Fruit fly (Drosophila melanogaster) whole organism, embryonic: Measurements from ENCODE around the gene CG12206.

ENCODE experiments used
- ATbp ChIP-seq: fragments of 200-800 bp; sonication (Bioruptor generic); optimal IDR thresholded peaks from 2 replicates; lab custom pipeline; 2017; ENCODE audit warnings: missing biosample characterization, mild to moderate bottlenecking, missing genetic modification characterization, missing genetic modification reagents
- Ada2b ChIP-seq: fragments of 200-800 bp; sonication (Bioruptor generic); IDR thresholded peaks from 2 replicates; pipeline ENCODE4 v1.3.6; 2022; ENCODE audit warnings: missing biosample characterization, missing genetic modification characterization
- Adf1 ChIP-seq: fragments of 200-800 bp; sonication (Bioruptor generic); IDR thresholded peaks from 2 replicates; pipeline ENCODE4 v1.3.6; 2022; ENCODE audit warnings: missing biosample characterization, missing genetic modification characterization
- Antp ChIP-seq: fragments of 200-800 bp; sonication (Bioruptor generic); optimal IDR thresholded peaks from 3 replicates; lab custom pipeline; 2016; ENCODE audit warnings: missing biosample characterization, missing genetic modification characterization
- Asciz ChIP-seq: fragments of 200-800 bp; sonication (Bioruptor generic); optimal IDR thresholded peaks from 2 replicates; lab custom pipeline; 2017; ENCODE audit warnings: missing biosample characterization, mild to moderate bottlenecking, missing genetic modification characterization, missing genetic modification reagents
- Atf3 ChIP-seq: fragments of 200-800 bp; sonication (Bioruptor generic); optimal IDR thresholded peaks from 3 replicates; lab custom pipeline; 2016; ENCODE audit warnings: missing biosample characterization, missing genetic modification characterization
- Atf6 ChIP-seq: fragments of 200-800 bp; sonication (Bioruptor generic); IDR thresholded peaks from 2 replicates; pipeline ENCODE4 v1.3.6; 2022; ENCODE audit warnings: missing biosample characterization, missing genetic modification characterization
- Bteb2 ChIP-seq: fragments of 200-800 bp; sonication (Bioruptor generic); optimal IDR thresholded peaks from 2 replicates; lab custom pipeline; 2016; ENCODE audit warnings: missing biosample characterization, missing genetic modification characterization
- CG10979 ChIP-seq: fragments of 200-800 bp; sonication (Bioruptor generic); optimal IDR thresholded peaks from 2 replicates; lab custom pipeline; 2018; ENCODE audit warnings: missing biosample characterization, mild to moderate bottlenecking, missing genetic modification characterization, moderate library complexity
- CG11504 ChIP-seq: fragments of 200-800 bp; sonication (Bioruptor generic); optimal IDR thresholded peaks from 3 replicates; lab custom pipeline; 2019; ENCODE audit warnings: missing biosample characterization, mild to moderate bottlenecking, missing genetic modification characterization, moderate library complexity
- CG11696 ChIP-seq: fragments of 200-800 bp; sonication (Bioruptor generic); IDR thresholded peaks from 2 replicates; pipeline ENCODE4 v1.3.6; 2022; ENCODE audit warnings: missing biosample characterization, missing genetic modification characterization
- CG14667 ChIP-seq: fragments of 200-800 bp; sonication (Bioruptor generic); IDR thresholded peaks from 2 replicates; pipeline ENCODE4 v1.3.6; 2022; ENCODE audit warnings: missing biosample characterization, missing genetic modification characterization
- CG14710 ChIP-seq: fragments of 200-800 bp; sonication (Bioruptor generic); optimal IDR thresholded peaks from 3 replicates; lab custom pipeline; 2019; ENCODE audit warnings: missing biosample characterization, mild to moderate bottlenecking, missing genetic modification characterization, moderate library complexity
- CG16779 ChIP-seq: fragments of 200-800 bp; sonication (Bioruptor generic); IDR thresholded peaks from 2 replicates; pipeline ENCODE4 v1.3.6; 2022; ENCODE audit warnings: missing biosample characterization, missing genetic modification characterization
- CG3407 ChIP-seq: fragments of 200-800 bp; sonication (Bioruptor generic); optimal IDR thresholded peaks from 2 replicates; lab custom pipeline; 2018; ENCODE audit warnings: missing biosample characterization, mild to moderate bottlenecking, missing genetic modification characterization
- CG3995 ChIP-seq: fragments of 200-800 bp; sonication (Bioruptor generic); optimal IDR thresholded peaks from 3 replicates; lab custom pipeline; 2016; ENCODE audit warnings: missing biosample characterization, missing genetic modification characterization
- CG4360 ChIP-seq: fragments of 200-800 bp; sonication (Bioruptor generic); IDR thresholded peaks from 2 replicates; pipeline ENCODE4 v1.3.6; 2022; ENCODE audit warnings: missing biosample characterization, missing genetic modification characterization
- CG4707 ChIP-seq: fragments of 200-800 bp; sonication (Bioruptor generic); optimal IDR thresholded peaks from 2 replicates; lab custom pipeline; 2018; ENCODE audit warnings: missing biosample characterization, mild to moderate bottlenecking, missing genetic modification characterization, moderate library complexity
- CG5953 ChIP-seq: fragments of 200-800 bp; sonication (Bioruptor generic); IDR thresholded peaks from 2 replicates; pipeline ENCODE4 v1.3.6; 2022; ENCODE audit warnings: missing biosample characterization, missing genetic modification characterization
- CG6254 ChIP-seq: fragments of 200-800 bp; sonication (Bioruptor generic); optimal IDR thresholded peaks from 3 replicates; lab custom pipeline; 2017; ENCODE audit warnings: mild to moderate bottlenecking, missing biosample characterization, missing genetic modification reagents, missing genetic modification characterization
- CG6854 ChIP-seq: fragments of 200-800 bp; sonication (Bioruptor generic); optimal IDR thresholded peaks from 3 replicates; lab custom pipeline; 2017; ENCODE audit warnings: missing biosample characterization, mild to moderate bottlenecking, missing genetic modification characterization
- CG7745 ChIP-seq: fragments of 200-800 bp; sonication (Bioruptor generic); optimal IDR thresholded peaks from 2 replicates; lab custom pipeline; 2018; ENCODE audit warnings: missing biosample characterization, mild to moderate bottlenecking, missing genetic modification characterization, moderate library complexity
- CG8359 ChIP-seq: fragments of 200-800 bp; sonication (Bioruptor generic); optimal IDR thresholded peaks from 2 replicates; lab custom pipeline; 2017; ENCODE audit warnings: missing biosample characterization, mild to moderate bottlenecking, missing genetic modification characterization, borderline replicate concordance
- E2f1 ChIP-seq: fragments of 200-800 bp; sonication (Bioruptor generic); IDR thresholded peaks from 2 replicates; pipeline ENCODE4 v1.3.6; 2022; ENCODE audit warnings: missing biosample characterization, missing genetic modification characterization
- Hr78 ChIP-seq, 2 experiments: fragments of 200-800 bp in 1 of 2; fragments of >200 bp in 1 of 2; sonication (Bioruptor generic) in 1 of 2; optimal IDR thresholded peaks; 2 replicates each; lab custom pipeline; 2017 to 2019; ENCODE audit warnings: missing biosample characterization in 2 of 2, missing genetic modification characterization in 2 of 2, mild to moderate bottlenecking in 1 of 2, moderate library complexity in 1 of 2
- Kr ChIP-seq: fragments of 200-800 bp; sonication (Bioruptor generic); optimal IDR thresholded peaks from 2 replicates; lab custom pipeline; 2017; ENCODE audit warnings: missing biosample characterization, mild to moderate bottlenecking, missing genetic modification characterization
- Lpt ChIP-seq: fragments of >200 bp; optimal IDR thresholded peaks from 2 replicates; lab custom pipeline; 2018; ENCODE audit warnings: missing biosample characterization, missing genetic modification characterization
- Nf-YB ChIP-seq: fragments of 200-800 bp; sonication (Bioruptor generic); optimal IDR thresholded peaks from 3 replicates; lab custom pipeline; 2019; ENCODE audit warnings: missing biosample characterization, mild to moderate bottlenecking, missing genetic modification characterization, moderate library complexity
- Pdp1 ChIP-seq, 2 experiments: fragments of 200-800 bp; sonication (Bioruptor generic); optimal IDR thresholded peaks; 3 replicates each; lab custom pipeline; 2016; ENCODE audit warnings: missing biosample characterization in 2 of 2, missing genetic modification characterization in 2 of 2, mild to moderate bottlenecking in 1 of 2, moderate library complexity in 1 of 2
- Usf ChIP-seq: fragments of 200-800 bp; sonication (Bioruptor generic); optimal IDR thresholded peaks from 2 replicates; lab custom pipeline; 2017; ENCODE audit warnings: missing genotype, missing biosample characterization, missing genetic modification characterization
- ab ChIP-seq: fragments of 200-800 bp; sonication (Bioruptor generic); optimal IDR thresholded peaks from 2 replicates; lab custom pipeline; 2016; ENCODE audit warnings: missing biosample characterization, missing genetic modification characterization
- aop ChIP-seq: fragments of 200-800 bp; sonication (Bioruptor generic); IDR thresholded peaks from 2 replicates; pipeline ENCODE4 v1.3.6; 2022; ENCODE audit warnings: missing biosample characterization, missing genetic modification characterization
- chinmo ChIP-seq: fragments of 200-800 bp; sonication (Bioruptor generic); IDR thresholded peaks from 4 replicates; pipeline ENCODE4 v1.3.6; 2022; ENCODE audit warnings: missing biosample characterization, missing genetic modification characterization; ENCODE audit not compliant: partially characterized antibody
- chm ChIP-seq: fragments of 200-800 bp; sonication (Bioruptor generic); IDR thresholded peaks from 2 replicates; pipeline ENCODE4 v1.3.6; 2022; ENCODE audit warnings: missing biosample characterization, missing genetic modification characterization
- croc ChIP-seq: fragments of 200-800 bp; sonication (Bioruptor generic); conservative IDR thresholded peaks from 3 replicates; pipeline ENCODE4 v1.3.6; 2022; ENCODE audit warnings: missing biosample characterization, missing genetic modification characterization
- dm ChIP-seq: fragments of 200-800 bp; sonication (Bioruptor generic); optimal IDR thresholded peaks from 3 replicates; lab custom pipeline; 2016; ENCODE audit warnings: missing biosample characterization, missing genetic modification characterization
- exex ChIP-seq: fragments of 200-800 bp; sonication (Bioruptor generic); optimal IDR thresholded peaks from 4 replicates; lab custom pipeline; 2018; ENCODE audit warnings: missing biosample characterization, mild to moderate bottlenecking, missing genetic modification characterization, moderate library complexity
- fd102C ChIP-seq: fragments of 200-800 bp; sonication (Bioruptor generic); optimal IDR thresholded peaks from 2 replicates; lab custom pipeline; 2018; ENCODE audit warnings: missing biosample characterization, mild to moderate bottlenecking, missing genetic modification characterization, moderate library complexity
- fu2 ChIP-seq: fragments of 200-800 bp; sonication (Bioruptor generic); optimal IDR thresholded peaks from 2 replicates; lab custom pipeline; 2016; ENCODE audit warnings: missing biosample characterization, missing genetic modification characterization
- gce ChIP-seq: fragments of 200-800 bp; sonication (Bioruptor generic); IDR thresholded peaks from 3 replicates; pipeline ENCODE4 v1.3.6; 2022; ENCODE audit warnings: missing biosample characterization, missing genetic modification characterization
- gcm2 ChIP-seq: fragments of 200-800 bp; sonication (Bioruptor generic); optimal IDR thresholded peaks from 2 replicates; lab custom pipeline; 2016; ENCODE audit warnings: missing biosample characterization, missing genetic modification characterization
- gfzf ChIP-seq: fragments of 200-800 bp; sonication (Bioruptor generic); optimal IDR thresholded peaks from 2 replicates; lab custom pipeline; 2016; ENCODE audit warnings: missing biosample characterization, mild to moderate bottlenecking, missing genetic modification characterization, moderate library complexity
- h ChIP-seq: fragments of >200 bp; optimal IDR thresholded peaks from 2 replicates; lab custom pipeline; 2017
- ind ChIP-seq: fragments of 200-800 bp; sonication (Bioruptor generic); optimal IDR thresholded peaks from 3 replicates; lab custom pipeline; 2016; ENCODE audit warnings: missing biosample characterization, missing genetic modification characterization
- prd ChIP-seq, 3 experiments: fragments of >200 bp in 2 of 3; fragments of 200-800 bp in 1 of 3; sonication (Bioruptor generic) in 1 of 3; optimal IDR thresholded peaks in 2 of 3; IDR thresholded peaks in 1 of 3; 2 replicates in 2 of 3; 3 replicates in 1 of 3; pipeline versions ENCODE4 v1.3.6 to Lab custom; 2017 to 2022; ENCODE audit warnings: missing biosample characterization in 1 of 3, missing genetic modification characterization in 1 of 3
- salm ChIP-seq: fragments of 200-800 bp; sonication (Bioruptor generic); optimal IDR thresholded peaks from 2 replicates; lab custom pipeline; 2018; ENCODE audit warnings: missing biosample characterization, mild to moderate bottlenecking, missing genetic modification characterization
- sc ChIP-seq, 3 experiments: fragments of >200 bp in 2 of 3; fragments of 200-800 bp in 1 of 3; sonication (Bioruptor generic) in 1 of 3; optimal IDR thresholded peaks; 2 replicates in 2 of 3; 3 replicates in 1 of 3; lab custom pipeline; 2017; ENCODE audit warnings: mild to moderate bottlenecking in 1 of 3, missing biosample characterization in 1 of 3, missing genetic modification characterization in 1 of 3, missing genetic modification reagents in 1 of 3
- sob ChIP-seq: fragments of 200-800 bp; sonication (Bioruptor generic); IDR thresholded peaks from 2 replicates; pipeline ENCODE4 v1.3.6; 2022; ENCODE audit warnings: missing biosample characterization, missing genetic modification characterization
- trem ChIP-seq: fragments of 200-800 bp; optimal IDR thresholded peaks from 3 replicates; lab custom pipeline; 2019; ENCODE audit warnings: missing biosample characterization, mild to moderate bottlenecking, missing genetic modification characterization, moderate library complexity
- zfh1 ChIP-seq: fragments of 200-800 bp; sonication (Bioruptor generic); IDR thresholded peaks from 3 replicates; pipeline ENCODE4 v1.3.6; 2022; ENCODE audit warnings: missing biosample characterization, missing genetic modification characterization

The CG12206 gene

dm6 chrX:3424963-3425362, 49.4 kb downstream of the CG12206 start (continued):
- TF ChIP-seq CG14710 (peak; percentile 58), zfh1 (GFP tag; lab: Robert Waterston, UW) (peak; percentile 85), CG4360 (GFP tag; lab: Robert Waterston, UW) (peak; percentile 53; the same call in 1 of the 2 replicates), Bteb2 (GFP tag; lab: Kevin White, UChicago) (peak; percentile 69), CG7745 (no peak), CG8359 (GFP tag; lab: Kevin White, UChicago) (peak; percentile 43), Usf (GFP tag; lab: Kevin White, UChicago) (peak; percentile 65), CG10979 (tag; lab: Kevin White, UChicago) (peak; percentile 75), CG4707 (GFP tag; lab: Kevin White, UChicago) (peak; percentile 60), Hr78 (GFP tag; optimal IDR thresholded peaks at IDR 0.05; lab: Kevin White, UChicago) (peak in 1 of 2 experiments; percentile 26), h (lab: Kevin White, UChicago) (no peak), fu2 (GFP tag; lab: Kevin White, UChicago) (peak; percentile 36), Ada2b (GFP tag; lab: Robert Waterston, UW) (peak; percentile 90), CG3407 (GFP tag; lab: Kevin White, UChicago) (peak; percentile 45), exex (tag; lab: Kevin White, UChicago) (peak; percentile 27), Antp (GFP tag; lab: Kevin White, UChicago) (peak; percentile 60), sc (optimal IDR thresholded peaks at IDR 0.05; lab: Kevin White, UChicago) (no peak), sc (GFP tag; optimal IDR thresholded peaks at IDR 0.05; lab: Kevin White, UChicago) (peak; percentile 57), ind (GFP tag; lab: Kevin White, UChicago) (peak; percentile 78), ATbp (GFP tag; lab: Kevin White, UChicago) (peak; percentile 79), Nf-YB (GFP tag; lab: Kevin White, UChicago) (peak; percentile 64), CG3995 (GFP tag; lab: Kevin White, UChicago) (peak; percentile 29), Pdp1 (GFP tag; optimal IDR thresholded peaks at IDR 0.05; lab: Kevin White, UChicago) (peak; percentile 69 to 82), ab (GFP tag; lab: Kevin White, UChicago) (peak; percentile 46), CG11504 (tag; lab: Kevin White, UChicago) (peak; percentile 89), chinmo (no peak), fd102C (GFP tag; lab: Kevin White, UChicago) (peak; percentile 37), trem (tag; lab: Kevin White, UChicago) (peak; percentile 59), CG6854 (peak; percentile 26), dm (peak; percentile 46), prd (optimal IDR thresholded peaks at IDR 0.05; lab: Kevin White, UChicago) (no peak), prd (GFP tag; IDR thresholded peaks at IDR 0.05; lab: Robert Waterston, UW) (peak; percentile 89), croc (GFP tag; lab: Robert Waterston, UW) (peak; percentile 69), CG11696 (GFP tag; lab: Robert Waterston, UW) (peak; percentile 93), chm (GFP tag; lab: Robert Waterston, UW) (peak; percentile 87), salm (peak; percentile 82), CG6254 (GFP tag; lab: Kevin White, UChicago) (peak; percentile 47), Kr (GFP tag; lab: Kevin White, UChicago) (no peak), CG5953 (peak; percentile 72; the same call in 1 of the 2 replicates), gcm2 (GFP tag; lab: Kevin White, UChicago) (peak; percentile 38), gce (GFP tag; lab: Robert Waterston, UW) (peak; percentile 82), gfzf (GFP tag; lab: Kevin White, UChicago) (no peak), CG14667 (GFP tag; lab: Robert Waterston, UW) (peak; percentile 67), Asciz (GFP tag; lab: Kevin White, UChicago) (peak; percentile 75), Atf3 (GFP tag; lab: Kevin White, UChicago) (peak; percentile 58), aop (GFP tag; lab: Robert Waterston, UW) (no peak), Atf6 (peak; percentile 83), Adf1 (GFP tag; lab: Robert Waterston, UW) (no peak), Lpt (no peak), CG16779 (GFP tag; lab: Robert Waterston, UW) (0 out of 2 replicates have a peak, but pooled peaks have one; percentile 28), sob (peak; percentile 83), E2f1 (GFP tag; lab: Robert Waterston, UW) (peak; percentile 72)
